1 fruit fly cellular context compared by ENCODE assay signal in genomic region chr3R:4428585-4429464, dm6.
TF ChIP-seq lines count a peak whose summit lies in the region.

Gene srl (minus strand): TSS chr3R:4429335.

TF ChIP-seq in whole organism, embryonic, 481 proteins besides CTCF, POLR2A, EP300 and RAD21 (continued from another document and continues in another):
- TF ChIP-seq Dp (GFP tag; optimal IDR thresholded peaks at IDR 0.05; lab: Kevin White, UChicago) (peak; percentile 78), CG7987 (GFP tag; optimal IDR thresholded peaks at IDR 0.05; lab: Kevin White, UChicago) (peak; percentile 86), Scr (GFP tag; IDR thresholded peaks at IDR 0.05; lab: Robert Waterston, UW; ENCODE audit: partially characterized antibody) (peak; percentile 35; the same call in 1 of the 2 replicates), cwo (GFP tag; optimal IDR thresholded peaks at IDR 0.05; lab: Kevin White, UChicago) (peak; percentile 42), CG34422 (GFP tag; IDR thresholded peaks at IDR 0.05; lab: Robert Waterston, UW) (peak; percentile 94), CG16779 (GFP tag; IDR thresholded peaks at IDR 0.05; lab: Robert Waterston, UW) (no peak), NC2α (GFP tag; optimal IDR thresholded peaks at IDR 0.05; lab: Kevin White, UChicago) (no peak), Pdp1 (GFP tag; optimal IDR thresholded peaks at IDR 0.05; lab: Kevin White, UChicago) (peak in 1 of 2 experiments; percentile 48), Ets97D (GFP tag; optimal IDR thresholded peaks at IDR 0.05; lab: Kevin White, UChicago) (peak; percentile 70), zen2 (GFP tag; IDR thresholded peaks at IDR 0.05; lab: Robert Waterston, UW; ENCODE audit: partially characterized antibody) (0 out of 3 replicates have a peak, but pooled peaks have one; percentile 49), Atf3 (GFP tag; optimal IDR thresholded peaks at IDR 0.05; lab: Kevin White, UChicago) (no peak), sug (tag; optimal IDR thresholded peaks at IDR 0.05; lab: Kevin White, UChicago) (peak; percentile 44), CG4707 (GFP tag; optimal IDR thresholded peaks at IDR 0.05; lab: Kevin White, UChicago) (no peak), CG7839 (tag; optimal IDR thresholded peaks at IDR 0.05; lab: Kevin White, UChicago) (no peak), gcm2 (GFP tag; optimal IDR thresholded peaks at IDR 0.05; lab: Kevin White, UChicago) (no peak), CG6791 (GFP tag; IDR thresholded peaks at IDR 0.05; lab: Robert Waterston, UW; ENCODE audit: partially characterized antibody) (peak; percentile 53; the same call in 2 of the 3 replicates), sob (GFP tag; IDR thresholded peaks at IDR 0.05; lab: Robert Waterston, UW) (peak; percentile 11; the same call in 1 of the 2 replicates), onecut (GFP tag; IDR thresholded peaks at IDR 0.05; lab: Robert Waterston, UW) (no peak), fd3F (GFP tag; optimal IDR thresholded peaks at IDR 0.05; lab: Kevin White, UChicago) (no peak), CG15011 (GFP tag; optimal IDR thresholded peaks at IDR 0.05; lab: Kevin White, UChicago) (no peak), ind (GFP tag; optimal IDR thresholded peaks at IDR 0.05; lab: Kevin White, UChicago) (no peak), vvl (GFP tag; IDR thresholded peaks at IDR 0.05; lab: Robert Waterston, UW) (no peak; the same call in 1 of the 2 replicates), unpg (GFP tag; optimal IDR thresholded peaks at IDR 0.05; lab: Kevin White, UChicago) (no peak), CG6765 (GFP tag; optimal IDR thresholded peaks at IDR 0.05; lab: Kevin White, UChicago) (no peak), CG33213 (GFP tag; optimal IDR thresholded peaks at IDR 0.05; lab: Kevin White, UChicago) (peak; percentile 53), Sox100B (GFP tag; optimal IDR thresholded peaks at IDR 0.05; lab: Kevin White, UChicago) (no peak), Side (GFP tag; optimal IDR thresholded peaks at IDR 0.05; lab: Kevin White, UChicago) (no peak), Bgb (GFP tag; IDR thresholded peaks at IDR 0.05; lab: Robert Waterston, UW; ENCODE audit: partially characterized antibody) (0 out of 2 replicates have a peak, but pooled peaks have one; percentile 25), fd102C (GFP tag; optimal IDR thresholded peaks at IDR 0.05; lab: Kevin White, UChicago) (no peak), E2f2 (GFP tag; IDR thresholded peaks at IDR 0.05; lab: Robert Waterston, UW) (peak; percentile 83), BEAF-32 (GFP tag; optimal IDR thresholded peaks at IDR 0.05; lab: Kevin White, UChicago) (peak; percentile 47), gro (GFP tag; optimal IDR thresholded peaks at IDR 0.05; lab: Kevin White, UChicago) (no peak), CG11723 (GFP tag; optimal IDR thresholded peaks at IDR 0.05; lab: Kevin White, UChicago) (no peak), Ptx1 (GFP tag; IDR thresholded peaks at IDR 0.05; lab: Robert Waterston, UW) (no peak), CG10321 (GFP tag; IDR thresholded peaks at IDR 0.05; lab: Robert Waterston, UW) (no peak), Atf-2 (GFP tag; optimal IDR thresholded peaks at IDR 0.05; lab: Kevin White, UChicago) (no peak), ap (GFP tag; IDR thresholded peaks at IDR 0.05; lab: Robert Waterston, UW) (no peak), tup (GFP tag; optimal IDR thresholded peaks at IDR 0.05; lab: Kevin White, UChicago) (no peak), CG6689 (GFP tag; IDR thresholded peaks at IDR 0.05; lab: Robert Waterston, UW) (no peak), unc-4 (GFP tag; IDR thresholded peaks at IDR 0.05; lab: Robert Waterston, UW; ENCODE audit: partially characterized antibody) (no peak; the same call in 1 of the 2 replicates), CG10565 (GFP tag; optimal IDR thresholded peaks at IDR 0.05; lab: Kevin White, UChicago) (no peak), pb (GFP tag; optimal IDR thresholded peaks at IDR 0.05; lab: Kevin White, UChicago) (no peak), bcd (GFP tag; optimal IDR thresholded peaks at IDR 0.05; lab: Kevin White, UChicago) (no peak), bsh (GFP tag; optimal IDR thresholded peaks at IDR 0.05; lab: Kevin White, UChicago) (no peak), sr (GFP tag; IDR thresholded peaks at IDR 0.05; lab: Robert Waterston, UW) (peak; percentile 76), E2f1 (GFP tag; IDR thresholded peaks at IDR 0.05; lab: Robert Waterston, UW) (peak; percentile 32; the same call in 1 of the 2 replicates), pros (GFP tag; optimal IDR thresholded peaks at IDR 0.05; lab: Kevin White, UChicago) (no peak), jigr1 (GFP tag; IDR thresholded peaks at IDR 0.05; lab: Robert Waterston, UW) (no peak), chinmo (GFP tag; IDR thresholded peaks at IDR 0.05; lab: Robert Waterston, UW; ENCODE audit: partially characterized antibody) (0 out of 4 replicates have a peak, but pooled peaks have one; percentile 61), CHES-1-like (GFP tag; optimal IDR thresholded peaks at IDR 0.05; lab: Kevin White, UChicago) (peak; percentile 14), CG32772 (GFP tag; IDR thresholded peaks at IDR 0.05; lab: Robert Waterston, UW) (no peak), vfl (GFP tag; optimal IDR thresholded peaks at IDR 0.05; lab: Kevin White, UChicago) (no peak), BtbVII (GFP tag; optimal IDR thresholded peaks at IDR 0.05; lab: Kevin White, UChicago) (no peak), Max (GFP tag; optimal IDR thresholded peaks at IDR 0.05; lab: Kevin White, UChicago) (peak; percentile 85), CG17385 (GFP tag; optimal IDR thresholded peaks at IDR 0.05; lab: Kevin White, UChicago) (peak; percentile 95), stwl (tag; optimal IDR thresholded peaks at IDR 0.05; lab: Kevin White, UChicago) (peak; percentile 72), klu (GFP tag; IDR thresholded peaks at IDR 0.05; lab: Robert Waterston, UW) (no peak), cg (GFP tag; optimal IDR thresholded peaks at IDR 0.05; lab: Kevin White, UChicago) (peak; percentile 85), CG5180 (GFP tag; optimal IDR thresholded peaks at IDR 0.05; lab: Kevin White, UChicago) (peak; percentile 12), Poxn (GFP tag; IDR thresholded peaks at IDR 0.05; lab: Robert Waterston, UW) (no peak), slp2 (GFP tag; optimal IDR thresholded peaks at IDR 0.05; lab: Kevin White, UChicago) (no peak), pzg (GFP tag; optimal IDR thresholded peaks at IDR 0.05; lab: Kevin White, UChicago) (peak; percentile 95), CG11695 (GFP tag; IDR thresholded peaks at IDR 0.05; lab: Robert Waterston, UW) (no peak), hbn (GFP tag; IDR thresholded peaks at IDR 0.05; lab: Robert Waterston, UW; ENCODE audit: partially characterized antibody) (no peak), Ets65A (GFP tag; lab: Kevin White, UChicago) (no peak), CG30403 (GFP tag; optimal IDR thresholded peaks at IDR 0.05; lab: Kevin White, UChicago) (no peak), CG17328 (GFP tag; IDR thresholded peaks at IDR 0.05; lab: Robert Waterston, UW) (0 out of 2 replicates have a peak, but pooled peaks have one; percentile 29), Dbx (GFP tag; IDR thresholded peaks at IDR 0.05; lab: Robert Waterston, UW) (peak; percentile 32; the same call in 2 of the 3 replicates), HLH54F (GFP tag; optimal IDR thresholded peaks at IDR 0.05; lab: Kevin White, UChicago) (no peak), org-1 (GFP tag; optimal IDR thresholded peaks at IDR 0.05; lab: Kevin White, UChicago) (no peak), Sry-δ (GFP tag; optimal IDR thresholded peaks at IDR 0.05; lab: Kevin White, UChicago) (peak; percentile 38), Aef1 (GFP tag; IDR thresholded peaks at IDR 0.05; lab: Robert Waterston, UW) (no peak), D (optimal IDR thresholded peaks at IDR 0.05; lab: Kevin White, UChicago) (peak; percentile 29), D (GFP tag; optimal IDR thresholded peaks at IDR 0.05; lab: Kevin White, UChicago) (no peak), CG15073 (GFP tag; optimal IDR thresholded peaks at IDR 0.05; lab: Kevin White, UChicago) (no peak), CG34376 (GFP tag; optimal IDR thresholded peaks at IDR 0.05; lab: Kevin White, UChicago) (peak; percentile 51), crol (GFP tag; IDR thresholded peaks at IDR 0.05; lab: Robert Waterston, UW) (no peak), CG4730 (GFP tag; IDR thresholded peaks at IDR 0.05; lab: Robert Waterston, UW) (no peak), gce (GFP tag; IDR thresholded peaks at IDR 0.05; lab: Robert Waterston, UW) (no peak), CG11696 (GFP tag; IDR thresholded peaks at IDR 0.05; lab: Robert Waterston, UW) (no peak), Hr39 (optimal IDR thresholded peaks at IDR 0.05; lab: Kevin White, UChicago) (no peak), CG3838 (GFP tag; optimal IDR thresholded peaks at IDR 0.05; lab: Kevin White, UChicago) (no peak), CG3281 (GFP tag; optimal IDR thresholded peaks at IDR 0.05; lab: Kevin White, UChicago) (no peak), CG33557 (GFP tag; optimal IDR thresholded peaks at IDR 0.05; lab: Kevin White, UChicago) (no peak), CG18764 (GFP tag; optimal IDR thresholded peaks at IDR 0.05; lab: Kevin White, UChicago) (no peak), CG14860 (GFP tag; IDR thresholded peaks at IDR 0.05; lab: Robert Waterston, UW; ENCODE audit: partially characterized antibody) (no peak), Camta (GFP tag; optimal IDR thresholded peaks at IDR 0.05; lab: Kevin White, UChicago) (no peak), Stat92E (GFP tag; optimal IDR thresholded peaks at IDR 0.05; lab: Kevin White, UChicago) (no peak), CG16813 (GFP tag; IDR thresholded peaks at IDR 0.05; lab: Robert Waterston, UW; ENCODE audit: partially characterized antibody) (0 out of 3 replicates have a peak, but pooled peaks have one; percentile 19), seq (GFP tag; IDR thresholded peaks at IDR 0.05; lab: Robert Waterston, UW) (no peak), CG11456 (GFP tag; IDR thresholded peaks at IDR 0.05; lab: Robert Waterston, UW) (no peak), CG12155 (GFP tag; optimal IDR thresholded peaks at IDR 0.05; lab: Kevin White, UChicago) (no peak), jumu (GFP tag; optimal IDR thresholded peaks at IDR 0.05; lab: Kevin White, UChicago) (peak; percentile 15), bab2 (GFP tag; optimal IDR thresholded peaks at IDR 0.05; lab: Kevin White, UChicago) (no peak), Sry-β (GFP tag; optimal IDR thresholded peaks at IDR 0.05; lab: Kevin White, UChicago) (no peak), CG8359 (GFP tag; optimal IDR thresholded peaks at IDR 0.05; lab: Kevin White, UChicago; ENCODE audit: borderline replicate concordance) (no peak), Hmr (GFP tag; optimal IDR thresholded peaks at IDR 0.05; lab: Kevin White, UChicago) (no peak), zfh1 (GFP tag; IDR thresholded peaks at IDR 0.05; lab: Robert Waterston, UW) (peak; percentile 35; the same call in 1 of the 3 replicates), grau (tag; optimal IDR thresholded peaks at IDR 0.05; lab: Kevin White, UChicago) (no peak), ssp (GFP tag; IDR thresholded peaks at IDR 0.05; lab: Robert Waterston, UW) (no peak), Tbp (GFP tag; optimal IDR thresholded peaks at IDR 0.05; lab: Kevin White, UChicago) (peak; percentile 87), wek (GFP tag; optimal IDR thresholded peaks at IDR 0.05; lab: Kevin White, UChicago) (peak; percentile 42), CG12659 (GFP tag; optimal IDR thresholded peaks at IDR 0.05; lab: Kevin White, UChicago) (peak; percentile 71), CG17612 (GFP tag; IDR thresholded peaks at IDR 0.05; lab: Robert Waterston, UW) (no peak), CG14014 (GFP tag; IDR thresholded peaks at IDR 0.05; lab: Robert Waterston, UW) (no peak), CG6272 (GFP tag; IDR thresholded peaks at IDR 0.05; lab: Robert Waterston, UW) (no peak), cad (GFP tag; optimal IDR thresholded peaks at IDR 0.05; lab: Kevin White, UChicago) (no peak), inv (GFP tag; IDR thresholded peaks at IDR 0.05; lab: Robert Waterston, UW; ENCODE audit: partially characterized antibody) (no peak), CG8089 (GFP tag; optimal IDR thresholded peaks at IDR 0.05; lab: Kevin White, UChicago) (no peak), zf30C (GFP tag; optimal IDR thresholded peaks at IDR 0.05; lab: Kevin White, UChicago) (no peak), B-H2 (GFP tag; optimal IDR thresholded peaks at IDR 0.05; lab: Kevin White, UChicago) (no peak), Deaf1 (tag; optimal IDR thresholded peaks at IDR 0.05; lab: Kevin White, UChicago) (peak; percentile 78), Dip2 (GFP tag; IDR thresholded peaks at IDR 0.05; lab: Robert Waterston, UW) (no peak), CG5953 (GFP tag; IDR thresholded peaks at IDR 0.05; lab: Robert Waterston, UW) (no peak), CG9932 (GFP tag; IDR thresholded peaks at IDR 0.05; lab: Robert Waterston, UW) (no peak), hb (GFP tag; IDR thresholded peaks at IDR 0.05; lab: Robert Waterston, UW; ENCODE audit: partially characterized antibody) (no peak), Myb (GFP tag; optimal IDR thresholded peaks at IDR 0.05; lab: Kevin White, UChicago) (peak; percentile 23), CG13424 (tag; optimal IDR thresholded peaks at IDR 0.05; lab: Kevin White, UChicago) (no peak), bbx (GFP tag; IDR thresholded peaks at IDR 0.05; lab: Robert Waterston, UW; ENCODE audit: partially characterized antibody) (0 out of 2 replicates have a peak, but pooled peaks have one; percentile 41), CG16863 (GFP tag; optimal IDR thresholded peaks at IDR 0.05; lab: Kevin White, UChicago) (no peak), Med (GFP tag; lab: Kevin White, UChicago) (peak; percentile 86), CG6175 (GFP tag; IDR thresholded peaks at IDR 0.05; lab: Robert Waterston, UW) (peak; percentile 69; the same call in 1 of the 3 replicates), Taf1 (GFP tag; IDR thresholded peaks at IDR 0.05; lab: Robert Waterston, UW) (no peak), CG2116 (GFP tag; optimal IDR thresholded peaks at IDR 0.05; lab: Kevin White, UChicago) (peak; percentile 70), CG10959 (GFP tag; IDR thresholded peaks at IDR 0.05; lab: Robert Waterston, UW) (no peak), gcm (GFP tag; optimal IDR thresholded peaks at IDR 0.05; lab: Kevin White, UChicago) (peak; percentile 14), CG7271 (tag; optimal IDR thresholded peaks at IDR 0.05; lab: Kevin White, UChicago) (no peak), psq (GFP tag; optimal IDR thresholded peaks at IDR 0.05; lab: Kevin White, UChicago) (no peak), repo (GFP tag; optimal IDR thresholded peaks at IDR 0.05; lab: Kevin White, UChicago) (no peak), CG2199 (GFP tag; IDR thresholded peaks at IDR 0.05; lab: Robert Waterston, UW) (peak; percentile 85; the same call in 2 of the 3 replicates), CG15514 (GFP tag; optimal IDR thresholded peaks at IDR 0.05; lab: Kevin White, UChicago) (peak; percentile 69), CG10274 (GFP tag; optimal IDR thresholded peaks at IDR 0.05; lab: Kevin White, UChicago) (peak; percentile 2)
